Fruit fly (Drosophila melanogaster) whole organism, wandering third instar larva: ENCODE data around the gene CG17121.

ENCODE experiments used
- Abd-B ChIP-seq: fragments of >200 bp; optimal IDR thresholded peaks from 2 replicates; lab custom pipeline; 2017; ENCODE audit warnings: missing biosample characterization, missing genetic modification characterization
- CG32264 ChIP-seq: fragments of 200-800 bp; sonication (Bioruptor generic); optimal IDR thresholded peaks from 2 replicates; lab custom pipeline; 2016; ENCODE audit warnings: missing biosample characterization, missing genetic modification characterization
- CG9705 ChIP-seq: fragments of 200-800 bp; sonication (Bioruptor generic); optimal IDR thresholded peaks from 2 replicates; lab custom pipeline; 2018; ENCODE audit warnings: missing biosample characterization, mild to moderate bottlenecking, missing genetic modification characterization
- CrebA ChIP-seq: fragments of 200-800 bp; sonication (Bioruptor generic); optimal IDR thresholded peaks from 2 replicates; lab custom pipeline; 2016; ENCODE audit warnings: missing biosample characterization, mild to moderate bottlenecking, missing genetic modification characterization, borderline replicate concordance
- Dfd ChIP-seq: fragments of >200 bp; optimal IDR thresholded peaks from 2 replicates; lab custom pipeline; 2017; ENCODE audit warnings: missing biosample characterization, missing genetic modification characterization
- Dif ChIP-seq: fragments of 200-275, 200-300 bp; sonication (Bioruptor generic); optimal IDR thresholded peaks from 2 replicates; lab custom pipeline; 2018; ENCODE audit warnings: missing biosample characterization, missing genetic modification characterization; ENCODE audit not compliant: partially characterized antibody
- GATAd ChIP-seq: sonication (Bioruptor generic); optimal IDR thresholded peaks from 2 replicates; lab custom pipeline; 2016; ENCODE audit warnings: missing biosample characterization, missing genetic modification characterization
- HLH106 ChIP-seq: fragments of 200-800 bp; optimal IDR thresholded peaks from 3 replicates; lab custom pipeline; 2019; ENCODE audit warnings: missing biosample characterization, mild to moderate bottlenecking, missing genetic modification characterization, moderate library complexity
- Hnf4 ChIP-seq: fragments of 200-800 bp; sonication (Bioruptor generic); optimal IDR thresholded peaks from 2 replicates; lab custom pipeline; 2016; ENCODE audit warnings: missing biosample characterization, mild to moderate bottlenecking, missing genetic modification characterization
- Hr78 ChIP-seq: fragments of >200 bp; optimal IDR thresholded peaks from 2 replicates; lab custom pipeline; 2017; ENCODE audit warnings: missing biosample characterization, missing genetic modification characterization
- Hr83 ChIP-seq: fragments of 200-300 bp; sonication (Bioruptor generic); optimal IDR thresholded peaks from 2 replicates; lab custom pipeline; 2016; ENCODE audit warnings: missing biosample characterization, mild to moderate bottlenecking, missing genetic modification characterization, moderate library complexity; ENCODE audit not compliant: poor library complexity, severe bottlenecking
- Jra ChIP-seq: sonication (Bioruptor generic); optimal IDR thresholded peaks from 2 replicates; lab custom pipeline; 2016; ENCODE audit warnings: missing biosample characterization, missing genetic modification characterization
- Mio ChIP-seq: sonication (Bioruptor generic); optimal IDR thresholded peaks from 2 replicates; lab custom pipeline; 2016; ENCODE audit warnings: missing biosample characterization, missing genetic modification characterization
- Myc ChIP-seq: fragments of >200 bp; optimal IDR thresholded peaks from 2 replicates; lab custom pipeline; 2017
- N ChIP-seq: fragments of >200 bp; optimal IDR thresholded peaks from 2 replicates; lab custom pipeline; 2018; ENCODE audit warnings: missing biosample characterization, missing external identifiers, missing genetic modification characterization
- OdsH ChIP-seq: fragments of 200-800 bp; sonication (Bioruptor generic); optimal IDR thresholded peaks from 2 replicates; lab custom pipeline; 2016; ENCODE audit warnings: missing biosample characterization, mild to moderate bottlenecking, missing genetic modification characterization
- Rel ChIP-seq, 2 experiments: fragments of 200-800 bp; sonication (Bioruptor generic) in 1 of 2; optimal IDR thresholded peaks; 2 replicates in 1 of 2; 3 replicates in 1 of 2; lab custom pipeline; 2016 to 2019; ENCODE audit warnings: mild to moderate bottlenecking in 2 of 2, missing biosample characterization in 2 of 2, missing genetic modification characterization in 2 of 2, moderate library complexity in 1 of 2
- Sp1 ChIP-seq: fragments of 200-800 bp; sonication (Bioruptor generic); optimal IDR thresholded peaks from 3 replicates; lab custom pipeline; 2019; ENCODE audit warnings: missing biosample characterization, mild to moderate bottlenecking, missing genetic modification characterization, moderate library complexity
- Vsx2 ChIP-seq: fragments of 200-300, 225-300 bp; sonication (Bioruptor generic); optimal IDR thresholded peaks from 2 replicates; lab custom pipeline; 2018; ENCODE audit warnings: missing biosample characterization, missing genetic modification characterization; ENCODE audit not compliant: partially characterized antibody
- br ChIP-seq: fragments of 200-800 bp; sonication (Bioruptor generic); optimal IDR thresholded peaks from 2 replicates; lab custom pipeline; 2016; ENCODE audit warnings: missing biosample characterization, missing genetic modification characterization
- brk ChIP-seq: fragments of 200-800 bp; sonication (Bioruptor generic); optimal IDR thresholded peaks from 2 replicates; lab custom pipeline; 2016; ENCODE audit warnings: missing biosample characterization, mild to moderate bottlenecking, missing genetic modification characterization
- dl ChIP-seq, 2 experiments: fragments of 175-275, 200-275 bp in 1 of 2; fragments of 200-275 bp in 1 of 2; sonication (Bioruptor generic); optimal IDR thresholded peaks; lab custom pipeline; 2018; ENCODE audit warnings: mild to moderate bottlenecking in 2 of 2, missing biosample characterization in 2 of 2, missing genetic modification characterization in 2 of 2, moderate library complexity in 2 of 2; ENCODE audit not compliant: partially characterized antibody in 2 of 2, insufficient read depth in 1 of 2
- dmrt93B ChIP-seq: fragments of 200-800 bp; sonication (Bioruptor generic); optimal IDR thresholded peaks from 2 replicates; lab custom pipeline; 2018; ENCODE audit warnings: missing biosample characterization, mild to moderate bottlenecking, missing genetic modification characterization
- dsf ChIP-seq: sonication (Bioruptor generic); optimal IDR thresholded peaks from 2 replicates; lab custom pipeline; 2016; ENCODE audit warnings: missing biosample characterization, missing genetic modification characterization, borderline replicate concordance
- ey ChIP-seq: fragments of 200-800 bp; sonication (Bioruptor generic); optimal IDR thresholded peaks from 2 replicates; lab custom pipeline; 2016; ENCODE audit warnings: missing biosample characterization, missing genetic modification characterization
- foxo ChIP-seq, 2 experiments: fragments of 200-800 bp; sonication (Bioruptor generic); optimal IDR thresholded peaks; 2 replicates in 1 of 2; 3 replicates in 1 of 2; lab custom pipeline; 2016 to 2017; ENCODE audit warnings: missing biosample characterization in 2 of 2, missing genetic modification characterization in 2 of 2
- fru ChIP-seq: fragments of 200-800 bp; sonication (Bioruptor generic); optimal IDR thresholded peaks from 3 replicates; lab custom pipeline; 2016; ENCODE audit warnings: missing biosample characterization, mild to moderate bottlenecking, missing genetic modification characterization
- h ChIP-seq: fragments of 200-800 bp; sonication (Bioruptor generic); optimal IDR thresholded peaks from 3 replicates; lab custom pipeline; 2016; ENCODE audit warnings: missing biosample characterization, mild to moderate bottlenecking, missing genetic modification characterization
- jim ChIP-seq: fragments of 175-275, 200-325 bp; sonication (Bioruptor generic); optimal IDR thresholded peaks from 2 replicates; lab custom pipeline; 2016; ENCODE audit warnings: missing biosample characterization, mild to moderate bottlenecking, missing genetic modification characterization
- lola ChIP-seq: fragments of >200 bp; optimal IDR thresholded peaks from 2 replicates; lab custom pipeline; 2017; ENCODE audit warnings: missing biosample characterization, missing genetic modification characterization
- pan ChIP-seq: fragments of >200 bp; optimal IDR thresholded peaks from 2 replicates; lab custom pipeline; 2017
- psq ChIP-seq: fragments of 200-800 bp; sonication (Bioruptor generic); optimal IDR thresholded peaks from 3 replicates; lab custom pipeline; 2017; ENCODE audit warnings: missing biosample characterization, mild to moderate bottlenecking, missing genetic modification characterization, moderate library complexity
- rgr ChIP-seq: fragments of 200-800 bp; sonication (Bioruptor generic); optimal IDR thresholded peaks from 3 replicates; lab custom pipeline; 2016; ENCODE audit warnings: missing biosample characterization, mild to moderate bottlenecking, missing genetic modification characterization
- sage ChIP-seq: fragments of 200-800 bp; sonication (Bioruptor generic); optimal IDR thresholded peaks from 2 replicates; lab custom pipeline; 2016; ENCODE audit warnings: missing biosample characterization, mild to moderate bottlenecking, missing genetic modification characterization
- sv ChIP-seq: fragments of 200-800 bp; sonication (Bioruptor generic); optimal IDR thresholded peaks from 3 replicates; lab custom pipeline; 2016; ENCODE audit warnings: missing biosample characterization, missing genetic modification characterization
- tai ChIP-seq: sonication (Bioruptor generic); optimal IDR thresholded peaks from 2 replicates; lab custom pipeline; 2016; ENCODE audit warnings: missing biosample characterization, missing genetic modification characterization
- usp ChIP-seq: fragments of >200 bp; optimal IDR thresholded peaks from 2 replicates; lab custom pipeline; 2017; ENCODE audit warnings: missing biosample characterization, missing genetic modification characterization
- woc ChIP-seq: sonication (Bioruptor generic); optimal IDR thresholded peaks from 2 replicates; lab custom pipeline; 2016; ENCODE audit warnings: missing biosample characterization, mild to moderate bottlenecking, missing genetic modification characterization

The CG17121 gene

DNA sequence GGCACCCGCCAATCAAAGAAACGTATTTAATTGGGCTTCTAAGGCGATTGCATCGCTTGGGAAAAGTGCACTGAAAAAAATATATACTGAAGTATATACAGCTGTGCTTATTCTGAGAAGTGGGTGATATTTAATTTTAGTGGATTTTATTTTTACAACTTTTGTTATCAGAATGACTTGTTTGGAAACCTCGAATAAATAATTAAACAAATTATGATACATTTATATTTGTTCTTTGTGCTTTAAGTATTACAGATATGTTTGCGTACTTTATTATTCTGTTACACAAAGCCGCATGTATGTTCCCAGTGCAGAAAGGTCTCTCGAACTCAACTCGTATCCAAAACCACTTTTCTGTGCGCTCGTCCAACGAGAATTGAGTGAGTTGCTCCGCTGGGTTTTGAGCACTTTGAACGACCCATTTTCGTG, 690 bp upstream of the CG17121 start (continued):
- TF ChIP-seq Dif (GFP tag; lab: Kevin White, UChicago) (no peak), foxo (GFP tag; optimal IDR thresholded peaks at IDR 0.05; lab: Kevin White, UChicago) (peak in 1 of 2 experiments; percentile 84), lola (GFP tag; lab: Kevin White, UChicago) (no peak), Hr83 (GFP tag; lab: Kevin White, UChicago) (no peak), OdsH (GFP tag; lab: Kevin White, UChicago) (peak; percentile 85)

DNA sequence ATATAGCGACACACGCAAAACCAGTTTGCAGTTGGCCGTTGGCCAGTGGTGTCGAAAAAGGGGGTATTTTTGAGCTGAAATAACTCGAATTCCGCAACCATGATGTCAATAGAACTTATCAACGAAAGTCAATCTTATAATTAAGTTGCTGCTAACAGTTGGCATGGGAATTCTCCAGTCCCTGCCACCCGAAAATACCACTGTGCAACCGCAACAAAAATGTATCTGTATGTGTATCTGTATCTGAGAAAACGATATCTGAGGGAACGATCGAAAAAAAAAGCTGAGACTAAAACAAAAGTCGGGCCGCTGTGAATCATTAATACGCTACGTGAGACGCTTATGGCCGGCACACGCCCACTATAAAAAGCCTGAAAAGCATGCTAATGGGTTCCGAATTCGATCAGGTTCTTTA, 1.5 kb downstream of the CG17121 start:
- peak; percentile 91 for TF ChIP-seq Hnf4
- TF ChIP-seq Abd-B (GFP tag; lab: Kevin White, UChicago) = no peak
- TF ChIP-seq fru (GFP tag; lab: Kevin White, UChicago) = peak; percentile 94
- TF ChIP-seq Sp1 = peak; percentile 85
- peak; percentile 48 for TF ChIP-seq Rel (GFP tag; optimal IDR thresholded peaks at IDR 0.05; lab: Kevin White, UChicago)
- TF ChIP-seq Rel (tag; optimal IDR thresholded peaks at IDR 0.05; lab: Kevin White, UChicago) = peak; percentile 54
- no peak for TF ChIP-seq Hr78 (GFP tag; lab: Kevin White, UChicago)
- peak; percentile 89 for TF ChIP-seq HLH106 (tag; lab: Kevin White, UChicago)
- peak; percentile 24 for TF ChIP-seq Mio
- TF ChIP-seq sv = no peak
- peak; percentile 75 for TF ChIP-seq Hr83 (GFP tag; lab: Kevin White, UChicago)
- peak; percentile 90 for TF ChIP-seq tai
- TF ChIP-seq h = peak; percentile 96
- peak; percentile 88 for TF ChIP-seq psq (GFP tag; lab: Kevin White, UChicago)
- TF ChIP-seq brk = peak; percentile 90
- peak; percentile 20 for TF ChIP-seq jim (GFP tag; lab: Kevin White, UChicago)
- no peak for TF ChIP-seq usp
- TF ChIP-seq woc (GFP tag; lab: Kevin White, UChicago) = peak; percentile 88
- TF ChIP-seq N (GFP tag; lab: Kevin White, UChicago) = no peak
- TF ChIP-seq Vsx2 (GFP tag; lab: Kevin White, UChicago) = no peak
- TF ChIP-seq OdsH (GFP tag; lab: Kevin White, UChicago) = peak; percentile 94
- TF ChIP-seq lola (GFP tag; lab: Kevin White, UChicago) = no peak
- peak; percentile 94 for TF ChIP-seq rgr (GFP tag; lab: Kevin White, UChicago)
- TF ChIP-seq CG9705 (GFP tag; lab: Kevin White, UChicago) = no peak
- TF ChIP-seq CrebA (GFP tag; lab: Kevin White, UChicago) = no peak
- TF ChIP-seq dsf (GFP tag; lab: Kevin White, UChicago) = peak; percentile 61
- peak; percentile 88 for TF ChIP-seq CG32264 (GFP tag; lab: Kevin White, UChicago)
- TF ChIP-seq GATAd = peak; percentile 47
- peak; percentile 95 for TF ChIP-seq ey (GFP tag; lab: Kevin White, UChicago)
- TF ChIP-seq Dfd (GFP tag; lab: Kevin White, UChicago) = no peak
- peak; percentile 81 for TF ChIP-seq dmrt93B
- peak; percentile 72 to 95 for TF ChIP-seq foxo (GFP tag; optimal IDR thresholded peaks at IDR 0.05; lab: Kevin White, UChicago)
- TF ChIP-seq pan (lab: Kevin White, UChicago) = no peak
- TF ChIP-seq dl (GFP tag; optimal IDR thresholded peaks at IDR 0.05; lab: Kevin White, UChicago; ENCODE audit: insufficient read depth in 1 of 2, partially characterized antibody in 2 of 2) = no peak
- TF ChIP-seq Dif (GFP tag; lab: Kevin White, UChicago) = no peak
- TF ChIP-seq Jra = peak; percentile 80
- TF ChIP-seq Myc (lab: Kevin White, UChicago) = no peak
- TF ChIP-seq sage (GFP tag; lab: Kevin White, UChicago) = peak; percentile 88
- TF ChIP-seq br (GFP tag; lab: Kevin White, UChicago) = peak; percentile 93

DNA sequence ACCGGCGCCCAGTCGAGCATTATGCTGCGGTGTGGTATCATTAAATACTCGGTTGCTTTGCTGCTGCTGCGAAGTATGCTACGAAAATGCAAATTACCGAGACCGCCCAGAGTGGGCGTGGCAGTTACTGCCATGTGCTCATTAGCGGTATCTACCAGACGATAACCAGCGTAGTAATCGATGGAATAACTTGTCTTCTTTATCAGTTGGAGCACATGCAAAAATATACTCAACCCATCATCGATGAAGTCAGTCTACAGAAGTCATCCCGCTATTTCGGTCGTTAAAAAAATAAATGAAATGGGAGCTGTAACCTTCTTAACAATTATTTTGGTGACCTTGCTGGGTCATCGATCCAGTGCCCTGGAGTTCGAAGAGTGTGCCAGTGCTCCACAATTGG, 4.3 kb downstream of the CG17121 start, which contains the start of gene CG13837:
Gene CG13837 (plus strand): TSS at position 301 of the 400 bp plus-strand sequence.
- TF ChIP-seq foxo (GFP tag; optimal IDR thresholded peaks at IDR 0.05; lab: Kevin White, UChicago) (no peak), jim (GFP tag; lab: Kevin White, UChicago) (no peak), HLH106 (tag; lab: Kevin White, UChicago) (no peak), Hr78 (GFP tag; lab: Kevin White, UChicago) (no peak), Rel (GFP tag; optimal IDR thresholded peaks at IDR 0.05; lab: Kevin White, UChicago) (no peak), Rel (tag; optimal IDR thresholded peaks at IDR 0.05; lab: Kevin White, UChicago) (no peak), br (GFP tag; lab: Kevin White, UChicago) (no peak), CG9705 (GFP tag; lab: Kevin White, UChicago) (no peak), fru (GFP tag; lab: Kevin White, UChicago) (no peak), dmrt93B (no peak), Sp1 (no peak)
